Worm (Caenorhabditis elegans) whole organism, L1 larva: Measurements from ENCODE around the gene atg-18.

ENCODE experiments used
- hlh-4 ChIP-seq: sonication (generic microtip); optimal IDR thresholded peaks from 2 replicates; lab custom pipeline; 2016; ENCODE audit warnings: mild to moderate bottlenecking, missing genetic modification characterization, missing compliant biosample characterization
- jun-1 ChIP-seq: fragments of 150-350 bp; optimal IDR thresholded peaks from 2 replicates; lab custom pipeline; 2014; ENCODE audit warnings: missing biosample characterization, missing genetic modification reagents, missing genetic modification characterization
- lin-15B ChIP-seq: fragments of 150-350 bp; sonication (generic microtip); optimal IDR thresholded peaks from 3 replicates; lab custom pipeline; 2014; ENCODE audit warnings: missing biosample characterization, missing genetic modification characterization
- lin-35 ChIP-seq, 2 experiments: fragments of 150-350 bp; optimal IDR thresholded peaks; 2 replicates each; lab custom pipeline; 2014; ENCODE audit warnings: missing biosample characterization in 2 of 2, missing genetic modification characterization in 2 of 2, missing genetic modification reagents in 2 of 2
- lir-3 ChIP-seq: sonication (generic microtip); optimal IDR thresholded peaks from 2 replicates; lab custom pipeline; 2016; ENCODE audit warnings: mild to moderate bottlenecking, missing genetic modification characterization, moderate library complexity, missing compliant biosample characterization; ENCODE audit not compliant: poor library complexity
- lsy-2 ChIP-seq, 2 experiments: fragments of 150-350 bp; optimal IDR thresholded peaks; 2 replicates each; lab custom pipeline; 2014; ENCODE audit warnings: missing biosample characterization in 2 of 2, missing genetic modification characterization in 2 of 2
- nhr-237 ChIP-seq: fragments of 150-350 bp; optimal IDR thresholded peaks from 2 replicates; lab custom pipeline; 2014; ENCODE audit warnings: missing biosample characterization, missing genetic modification characterization
- nhr-76 ChIP-seq: sonication (generic microtip); optimal IDR thresholded peaks from 2 replicates; lab custom pipeline; 2017; ENCODE audit warnings: missing biosample characterization, missing genetic modification characterization
- sox-4 ChIP-seq: sonication (generic microtip); optimal IDR thresholded peaks from 2 replicates; lab custom pipeline; 2016; ENCODE audit warnings: missing genetic modification characterization, missing compliant biosample characterization
- swsn-7 ChIP-seq: sonication (generic microtip); optimal IDR thresholded peaks from 2 replicates; lab custom pipeline; 2016; ENCODE audit warnings: missing genetic modification characterization, missing compliant biosample characterization

ce11 chrV:8652177-8652576 is 21.1 kb upstream of the atg-18 start:
- no peak for TF ChIP-seq nhr-237
- no peak for TF ChIP-seq lin-35 (GFP tag; optimal IDR thresholded peaks at IDR 0.05; lab: Kevin White, UChicago)
- TF ChIP-seq jun-1, result no peak
- TF ChIP-seq swsn-7 (tag; lab: Kevin White, UChicago), result no peak
- no peak for TF ChIP-seq lir-3 (tag; lab: Kevin White, UChicago)
- no peak for TF ChIP-seq nhr-76 (tag; lab: Kevin White, UChicago)
- no peak for TF ChIP-seq hlh-4 (tag; lab: Kevin White, UChicago)
- TF ChIP-seq lsy-2 (tag; optimal IDR thresholded peaks at IDR 0.05; lab: Kevin White, UChicago), result no peak
- no peak for TF ChIP-seq lin-15B (tag; lab: Kevin White, UChicago)
- TF ChIP-seq sox-4 (tag; lab: Kevin White, UChicago), result no peak
